Worm (Caenorhabditis elegans): Measurements from ENCODE around the gene F42A9.3.

The F42A9.3 gene

ce11 chrIV:8629609-8630052 lies 12.6 kb downstream of the F42A9.3 start (continued):
- no peak for TF ChIP-seq C34B4.2 (tag; optimal IDR thresholded peaks at IDR 0.05)

- TF ChIP-seq fkh-8 (tag; optimal IDR thresholded peaks at IDR 0.05) = peak; percentile 16
- no peak for TF ChIP-seq lin-15B (tag; optimal IDR thresholded peaks at IDR 0.05)
- TF ChIP-seq nhr-11 (tag; optimal IDR thresholded peaks at IDR 0.05) = peak; percentile 13
- TF ChIP-seq nhr-71 (tag; optimal IDR thresholded peaks at IDR 0.05) = peak; percentile 43
- peak; percentile 70 for TF ChIP-seq ceh-8 (GFP tag; optimal IDR thresholded peaks at IDR 0.05)
- TF ChIP-seq dsc-1 (tag; optimal IDR thresholded peaks at IDR 0.05) = peak; percentile 54
These were observed 13.2 kb downstream of the F42A9.3 start for ce11 chrIV:8630243-8630642.

- TF ChIP-seq ceh-90 (tag; optimal IDR thresholded peaks at IDR 0.05) (no peak), dsc-1 (tag; optimal IDR thresholded peaks at IDR 0.05) (no peak), dpl-1 (GFP tag; optimal IDR thresholded peaks at IDR 0.05) (no peak), pax-3 (tag; optimal IDR thresholded peaks at IDR 0.05) (no peak), mep-1 (tag; optimal IDR thresholded peaks at IDR 0.05) (no peak), sup-37 (GFP tag; optimal IDR thresholded peaks at IDR 0.05) (no peak), ceh-63 (GFP tag; optimal IDR thresholded peaks at IDR 0.05) (no peak), nhr-28 (tag; optimal IDR thresholded peaks at IDR 0.05) (no peak), lin-13 (GFP tag; optimal IDR thresholded peaks at IDR 0.05) (no peak), lin-35 (GFP tag; optimal IDR thresholded peaks at IDR 0.05) (no peak), snpc-4 (tag; optimal IDR thresholded peaks at IDR 0.05) (no peak), hlh-17 (GFP tag; optimal IDR thresholded peaks at IDR 0.05; ENCODE audit: borderline replicate concordance) (no peak)
These were observed 14.0 kb downstream of the F42A9.3 start, which contains the start of gene dgk-4 for ce11 chrIV:8631033-8631432. dgk-4 (plus strand) TSS chrIV:8631333.

- TF ChIP-seq aha-1 (tag; optimal IDR thresholded peaks at IDR 0.05) (no peak), F16B12.6 (tag; optimal IDR thresholded peaks at IDR 0.05) (no peak), lin-15B (tag; optimal IDR thresholded peaks at IDR 0.05) (no peak), ceh-82 (tag; optimal IDR thresholded peaks at IDR 0.05) (no peak), lin-39 (tag; optimal IDR thresholded peaks at IDR 0.05) (no peak), nhr-20 (tag; optimal IDR thresholded peaks at IDR 0.05) (no peak), alr-1 (tag; optimal IDR thresholded peaks at IDR 0.05; ENCODE audit: borderline replicate concordance) (no peak), unc-62 (GFP tag; optimal IDR thresholded peaks at IDR 0.05) (no peak), zag-1 (tag; optimal IDR thresholded peaks at IDR 0.05) (no peak), mab-9 (GFP tag; IDR thresholded peaks at IDR 0.05) (no peak), ets-5 (GFP tag; IDR thresholded peaks at IDR 0.05) (no peak), vab-15 (tag; optimal IDR thresholded peaks at IDR 0.05) (no peak), mep-1 (tag; optimal IDR thresholded peaks at IDR 0.05) (no peak), nhr-28 (tag; optimal IDR thresholded peaks at IDR 0.05) (no peak), lin-35 (GFP tag; optimal IDR thresholded peaks at IDR 0.05) (no peak), ceh-8 (GFP tag; optimal IDR thresholded peaks at IDR 0.05) (no peak), ceh-63 (GFP tag; optimal IDR thresholded peaks at IDR 0.05) (no peak)
These were observed 21.7 kb downstream of the F42A9.3 start, which contains the start of gene F42A9.9 for ce11 chrIV:8638761-8639160. F42A9.9 (minus strand) TSS chrIV:8638861.

ce11 chrIV:8644432-8644831 lies 27.4 kb downstream of the F42A9.3 start, which contains the start of gene C49C8.3:
C49C8.3 (plus strand) TSS chrIV:8644732.
- no peak for TF ChIP-seq lin-35 (GFP tag; optimal IDR thresholded peaks at IDR 0.05)
- TF ChIP-seq fkh-10 (GFP tag; optimal IDR thresholded peaks at IDR 0.05) = no peak
- TF ChIP-seq snu-23 (GFP tag; optimal IDR thresholded peaks at IDR 0.05) = no peak
- no peak for TF ChIP-seq mab-9 (GFP tag; IDR thresholded peaks at IDR 0.05)
- no peak for TF ChIP-seq unc-30 (tag; optimal IDR thresholded peaks at IDR 0.05)
- no peak for TF ChIP-seq lin-14 (GFP tag; optimal IDR thresholded peaks at IDR 0.05)
- TF ChIP-seq fkh-4 (tag; optimal IDR thresholded peaks at IDR 0.05; ENCODE audit: borderline replicate concordance) = no peak
- no peak for TF ChIP-seq C04F5.9 (tag; optimal IDR thresholded peaks at IDR 0.05)
- no peak for TF ChIP-seq sox-4 (tag; optimal IDR thresholded peaks at IDR 0.05)
- no peak for TF ChIP-seq pag-3 (tag; optimal IDR thresholded peaks at IDR 0.05; ENCODE audit: borderline replicate concordance, insufficient read depth)
- no peak for TF ChIP-seq ceh-88 (GFP tag; IDR thresholded peaks at IDR 0.05)
- no peak for TF ChIP-seq grh-1 (GFP tag; IDR thresholded peaks at IDR 0.05)
- TF ChIP-seq elt-3 (tag; optimal IDR thresholded peaks at IDR 0.05) = no peak
- TF ChIP-seq ces-1 (GFP tag; optimal IDR thresholded peaks at IDR 0.05) = no peak
- TF ChIP-seq swsn-7 (tag; optimal IDR thresholded peaks at IDR 0.05) = no peak
- TF ChIP-seq ceh-8 (GFP tag; optimal IDR thresholded peaks at IDR 0.05) = no peak
